Worm (Caenorhabditis elegans) whole organism, L1 larva: ENCODE data around the gene ubc-9.

Experiments used
- C34B4.2 ChIP-seq: sonication (generic microtip); optimal IDR thresholded peaks from 2 replicates; lab custom pipeline; 2017; ENCODE audit warnings: mild to moderate bottlenecking, missing genetic modification characterization, missing compliant biosample characterization
- alr-1 ChIP-seq: fragments of 200-800 bp; sonication (Bioruptor generic); optimal IDR thresholded peaks from 2 replicates; lab custom pipeline; 2018; ENCODE audit warnings: borderline replicate concordance, mild to moderate bottlenecking, missing genetic modification characterization, missing compliant biosample characterization
- aly-2 ChIP-seq: fragments of 150-350 bp; optimal IDR thresholded peaks from 2 replicates; lab custom pipeline; 2014; ENCODE audit warnings: missing biosample characterization, missing genetic modification characterization
- blmp-1 ChIP-seq: fragments of 150-350 bp; optimal IDR thresholded peaks from 2 replicates; lab custom pipeline; 2014; ENCODE audit warnings: missing biosample characterization, missing genetic modification characterization
- ceh-8 ChIP-seq: fragments of 200-800 bp; sonication (Bioruptor generic); optimal IDR thresholded peaks from 2 replicates; lab custom pipeline; 2018; ENCODE audit warnings: mild to moderate bottlenecking, missing genetic modification characterization, moderate library complexity, missing compliant biosample characterization
- ceh-82 ChIP-seq, 3 experiments: fragments of 150-350 bp in 1 of 3; sonication (generic microtip) in 2 of 3; optimal IDR thresholded peaks; 2 replicates each; lab custom pipeline; 2014 to 2017; ENCODE audit warnings: missing biosample characterization in 3 of 3, missing genetic modification characterization in 3 of 3
- ceh-88 ChIP-seq: fragments of 200-800 bp; sonication (Bioruptor generic); IDR thresholded peaks from 2 replicates; pipeline ENCODE4 v1.3.6; 2022; ENCODE audit warnings: missing genetic modification characterization, missing compliant biosample characterization
- dpl-1 ChIP-seq, 3 experiments: fragments of 150-350 bp in 2 of 3; sonication (generic microtip) in 1 of 3; optimal IDR thresholded peaks; 2 replicates each; lab custom pipeline; 2014 to 2017; ENCODE audit warnings: missing biosample characterization in 3 of 3, missing genetic modification characterization in 3 of 3, missing genetic modification reagents in 3 of 3
- efl-3 ChIP-seq: fragments of 200-800 bp; sonication (Bioruptor generic); optimal IDR thresholded peaks from 2 replicates; lab custom pipeline; 2018; ENCODE audit warnings: mild to moderate bottlenecking, missing genetic modification characterization, missing compliant biosample characterization
- fkh-4 ChIP-seq: sonication (generic microtip); optimal IDR thresholded peaks from 2 replicates; lab custom pipeline; 2016; ENCODE audit warnings: missing compliant biosample characterization, missing genetic modification characterization, borderline replicate concordance
- fkh-8 ChIP-seq: sonication (generic microtip); optimal IDR thresholded peaks from 2 replicates; lab custom pipeline; 2016; ENCODE audit warnings: mild to moderate bottlenecking, missing genetic modification characterization, missing compliant biosample characterization
- hlh-17 ChIP-seq: fragments of 200-800 bp; sonication (Bioruptor generic); optimal IDR thresholded peaks from 2 replicates; lab custom pipeline; 2018; ENCODE audit warnings: missing genetic modification characterization, mild to moderate bottlenecking, missing compliant biosample characterization, moderate library complexity, borderline replicate concordance
- hlh-4 ChIP-seq: sonication (generic microtip); optimal IDR thresholded peaks from 2 replicates; lab custom pipeline; 2016; ENCODE audit warnings: mild to moderate bottlenecking, missing genetic modification characterization, missing compliant biosample characterization
- hpl-2 ChIP-seq: fragments of 150-350 bp; optimal IDR thresholded peaks from 2 replicates; lab custom pipeline; 2014; ENCODE audit warnings: missing biosample characterization, missing genetic modification reagents, missing genetic modification characterization
- jun-1 ChIP-seq: fragments of 150-350 bp; optimal IDR thresholded peaks from 2 replicates; lab custom pipeline; 2014; ENCODE audit warnings: missing biosample characterization, missing genetic modification reagents, missing genetic modification characterization
- lin-14 ChIP-seq: fragments of 200-800 bp; sonication (Bioruptor generic); optimal IDR thresholded peaks from 2 replicates; lab custom pipeline; 2018; ENCODE audit warnings: mild to moderate bottlenecking, missing genetic modification characterization, moderate library complexity, missing compliant biosample characterization
- lin-15B ChIP-seq: fragments of 150-350 bp; sonication (generic microtip); optimal IDR thresholded peaks from 3 replicates; lab custom pipeline; 2014; ENCODE audit warnings: missing biosample characterization, missing genetic modification characterization
- lin-39 ChIP-seq: fragments of 150-350 bp; optimal IDR thresholded peaks from 2 replicates; lab custom pipeline; 2014; ENCODE audit warnings: missing biosample characterization, missing genetic modification reagents, missing genetic modification characterization
- lir-3 ChIP-seq: sonication (generic microtip); optimal IDR thresholded peaks from 2 replicates; lab custom pipeline; 2016; ENCODE audit warnings: mild to moderate bottlenecking, missing genetic modification characterization, moderate library complexity, missing compliant biosample characterization; ENCODE audit not compliant: poor library complexity
- mab-9 ChIP-seq: fragments of 200-800 bp; sonication (Bioruptor generic); IDR thresholded peaks from 2 replicates; pipeline ENCODE4 v1.3.6; 2022; ENCODE audit warnings: missing genetic modification reagents, missing genetic modification characterization, missing compliant biosample characterization
- mef-2 ChIP-seq: fragments of 150-350 bp; optimal IDR thresholded peaks from 2 replicates; lab custom pipeline; 2014; ENCODE audit warnings: missing biosample characterization, missing genetic modification characterization
- mep-1 ChIP-seq: fragments of 150-350 bp; optimal IDR thresholded peaks from 2 replicates; lab custom pipeline; 2014; ENCODE audit warnings: missing biosample characterization, missing genetic modification characterization
- nhr-11 ChIP-seq: fragments of 150-350 bp; optimal IDR thresholded peaks from 2 replicates; lab custom pipeline; 2014; ENCODE audit warnings: missing biosample characterization, missing genetic modification characterization
- nhr-12 ChIP-seq: sonication (generic microtip); optimal IDR thresholded peaks from 2 replicates; lab custom pipeline; 2017; ENCODE audit warnings: missing biosample characterization, missing genetic modification characterization
- nhr-19 ChIP-seq: fragments of 200-800 bp; sonication (Bioruptor generic); conservative IDR thresholded peaks from 2 replicates; pipeline ENCODE4 v1.3.6; 2022; ENCODE audit warnings: missing genetic modification characterization, missing compliant biosample characterization
- nhr-47 ChIP-seq: sonication (generic microtip); optimal IDR thresholded peaks from 2 replicates; lab custom pipeline; 2016; ENCODE audit warnings: mild to moderate bottlenecking, missing genetic modification characterization, moderate library complexity, missing compliant biosample characterization
- nhr-76 ChIP-seq: sonication (generic microtip); optimal IDR thresholded peaks from 2 replicates; lab custom pipeline; 2017; ENCODE audit warnings: missing biosample characterization, missing genetic modification characterization
- nhr-77 ChIP-seq: fragments of 150-350 bp; optimal IDR thresholded peaks from 2 replicates; lab custom pipeline; 2014; ENCODE audit warnings: missing biosample characterization, missing genetic modification characterization
- nhr-84 ChIP-seq: sonication (generic microtip); optimal IDR thresholded peaks from 2 replicates; lab custom pipeline; 2017; ENCODE audit warnings: missing biosample characterization, missing genetic modification characterization
- pqm-1 ChIP-seq: sonication (generic microtip); optimal IDR thresholded peaks from 3 replicates; lab custom pipeline; 2017; ENCODE audit warnings: missing biosample characterization, missing genetic modification characterization
- rnt-1 ChIP-seq: sonication (generic microtip); optimal IDR thresholded peaks from 2 replicates; lab custom pipeline; 2016; ENCODE audit warnings: mild to moderate bottlenecking, missing genetic modification characterization, moderate library complexity, missing compliant biosample characterization
- snpc-4 ChIP-seq: fragments of 150-350 bp; optimal IDR thresholded peaks from 2 replicates; lab custom pipeline; 2014; ENCODE audit warnings: missing biosample characterization, missing genetic modification characterization
- snu-23 ChIP-seq: sonication (generic microtip); optimal IDR thresholded peaks from 2 replicates; lab custom pipeline; 2016; ENCODE audit warnings: missing genetic modification characterization, missing compliant biosample characterization
- tbx-2 ChIP-seq: sonication (generic microtip); optimal IDR thresholded peaks from 2 replicates; lab custom pipeline; 2016; ENCODE audit warnings: missing genetic modification characterization, missing compliant biosample characterization
- unc-130 ChIP-seq: fragments of 150-350 bp; optimal IDR thresholded peaks from 2 replicates; lab custom pipeline; 2017; ENCODE audit warnings: missing biosample characterization, missing genetic modification characterization, inconsistent platforms
- unc-62 ChIP-seq: fragments of 150-350 bp; optimal IDR thresholded peaks from 2 replicates; lab custom pipeline; 2014; ENCODE audit warnings: missing biosample characterization, missing genetic modification reagents, missing genetic modification characterization
- unc-98 ChIP-seq: fragments of 200-800 bp; sonication (Bioruptor generic); IDR thresholded peaks from 2 replicates; pipeline ENCODE4 v1.3.6; 2022; ENCODE audit warnings: missing genetic modification characterization, missing compliant biosample characterization
- zag-1 ChIP-seq: fragments of 150-350 bp; optimal IDR thresholded peaks from 2 replicates; lab custom pipeline; 2014; ENCODE audit warnings: missing biosample characterization, missing genetic modification characterization
- ztf-11 ChIP-seq, 2 experiments: sonication (generic microtip); optimal IDR thresholded peaks; 2 replicates each; lab custom pipeline; 2016 to 2017; ENCODE audit warnings: missing genetic modification characterization in 2 of 2, missing biosample characterization in 1 of 2, missing compliant biosample characterization in 1 of 2

ubc-9 gene

ce11 chrIV:4660151-4661041, 9.6 kb downstream of the ubc-9 start, which contains the start of the genes F29B9.11 and jmjd-1.2 (continued):
- peak; percentile 81 for TF ChIP-seq fkh-4 (tag; lab: Kevin White, UChicago)
- TF ChIP-seq ceh-8 (GFP tag; lab: Kevin White, UChicago), result peak; percentile 42
- TF ChIP-seq nhr-47 (tag; lab: Kevin White, UChicago), result peak; percentile 96
- TF ChIP-seq ceh-88 (GFP tag; lab: Robert Waterston, UW), result peak; percentile 88
- TF ChIP-seq fkh-8 (tag; lab: Kevin White, UChicago), result peak; percentile 99
- no peak for TF ChIP-seq unc-62
- TF ChIP-seq lin-14 (GFP tag; lab: Kevin White, UChicago), result peak; percentile 95
- peak; percentile 80 for TF ChIP-seq nhr-11
- TF ChIP-seq mef-2, result no peak
- TF ChIP-seq snpc-4 (tag; lab: Kevin White, UChicago), result peak; percentile 33
- TF ChIP-seq unc-130 (tag; lab: Kevin White, UChicago), result peak; percentile 94
- peak; percentile 90 for TF ChIP-seq nhr-19 (GFP tag; lab: Robert Waterston, UW)

DNA sequence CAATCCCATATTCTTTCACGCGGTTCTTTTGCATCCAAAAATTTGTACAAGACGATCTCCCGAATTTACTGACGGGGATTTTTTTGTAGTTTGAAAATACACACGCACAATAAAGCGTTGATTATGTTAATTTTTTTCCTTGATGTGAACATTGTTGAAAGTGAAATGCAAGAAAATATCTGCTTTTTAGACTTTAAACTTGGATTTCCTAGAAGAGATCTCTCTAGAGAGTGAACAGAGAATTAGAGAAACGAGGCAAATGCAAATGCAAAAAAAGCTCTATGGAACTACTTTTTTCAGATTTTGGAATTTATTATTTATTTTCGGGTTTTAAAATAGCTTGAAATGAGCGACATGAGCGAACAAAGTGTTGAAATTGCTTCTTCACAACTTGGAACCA, 14.2 kb downstream of the ubc-9 start, which contains the start of gene F29B9.1:
F29B9.1 (plus strand) TSS at position 301 of the 400 bp plus-strand sequence.
- TF ChIP-seq mab-9 (GFP tag; lab: Robert Waterston, UW), result no peak
- no peak for TF ChIP-seq jun-1 (tag; lab: Kevin White, UChicago)
- no peak for TF ChIP-seq ceh-88 (GFP tag; lab: Robert Waterston, UW)
- no peak for TF ChIP-seq lin-39 (tag; lab: Kevin White, UChicago)
- no peak for TF ChIP-seq C34B4.2 (tag; lab: Kevin White, UChicago)
- TF ChIP-seq tbx-2 (tag; lab: Kevin White, UChicago), result no peak
- TF ChIP-seq nhr-84 (tag; lab: Kevin White, UChicago), result no peak
- no peak for TF ChIP-seq zag-1 (tag; lab: Kevin White, UChicago)
- TF ChIP-seq nhr-77 (tag; lab: Kevin White, UChicago), result no peak
- TF ChIP-seq hlh-17 (GFP tag; lab: Kevin White, UChicago), result no peak
- TF ChIP-seq hlh-4 (tag; lab: Kevin White, UChicago), result no peak
- TF ChIP-seq aly-2, result no peak
- no peak for TF ChIP-seq rnt-1 (tag; lab: Kevin White, UChicago)
- TF ChIP-seq unc-98 (GFP tag; lab: Robert Waterston, UW), result no peak

- TF ChIP-seq ceh-82 (tag; optimal IDR thresholded peaks at IDR 0.05; lab: Kevin White, UChicago), result peak in 1 of 3 experiments; percentile 2
- no peak for TF ChIP-seq nhr-76
- TF ChIP-seq mab-9 (GFP tag; lab: Robert Waterston, UW), result peak; percentile 63
- TF ChIP-seq snu-23 (GFP tag; lab: Kevin White, UChicago), result no peak
- peak; percentile 46 for TF ChIP-seq lin-14 (GFP tag; lab: Kevin White, UChicago)
- no peak for TF ChIP-seq dpl-1 (GFP tag; optimal IDR thresholded peaks at IDR 0.05; lab: Kevin White, UChicago)
Measured at ce11 chrIV:4667383-4667782, 16.5 kb downstream of the ubc-9 start.

- no peak for TF ChIP-seq alr-1 (tag; lab: Kevin White, UChicago)
- TF ChIP-seq lin-15B, result no peak
- TF ChIP-seq mep-1 (tag; lab: Kevin White, UChicago), result no peak
- TF ChIP-seq fkh-8 (tag; lab: Kevin White, UChicago), result no peak
- TF ChIP-seq lin-14 (GFP tag; lab: Kevin White, UChicago), result no peak
- no peak for TF ChIP-seq lir-3 (tag; lab: Kevin White, UChicago)
- no peak for TF ChIP-seq unc-62
- TF ChIP-seq pqm-1 (tag; lab: Kevin White, UChicago), result no peak
- no peak for TF ChIP-seq nhr-76
- TF ChIP-seq snpc-4 (tag; lab: Kevin White, UChicago), result no peak
- no peak for TF ChIP-seq hpl-2
- no peak for TF ChIP-seq lin-39 (tag; lab: Kevin White, UChicago)
- no peak for TF ChIP-seq nhr-12 (tag; lab: Kevin White, UChicago)
- no peak for TF ChIP-seq nhr-19 (GFP tag; lab: Robert Waterston, UW)
- TF ChIP-seq efl-3 (GFP tag; lab: Kevin White, UChicago), result no peak
- no peak for TF ChIP-seq ztf-11 (tag; optimal IDR thresholded peaks at IDR 0.05; lab: Kevin White, UChicago)
- TF ChIP-seq fkh-4 (tag; lab: Kevin White, UChicago), result no peak
- no peak for TF ChIP-seq blmp-1
- TF ChIP-seq mef-2, result no peak
- TF ChIP-seq, all 84 proteins: peak for 0
Measured at ce11 chrIV:4667835-4668234, 17.0 kb downstream of the ubc-9 start.
